Fruit fly (Drosophila melanogaster) whole organism, embryonic: ENCODE results near the gene DIP-alpha.

Experiments
- Atf6 ChIP-seq: fragments of 200-800 bp; sonication (Bioruptor generic); IDR thresholded peaks from 2 replicates; pipeline ENCODE4 v1.3.6; 2022; ENCODE audit warnings: missing biosample characterization, missing genetic modification characterization
- Bgb ChIP-seq: fragments of 200-800 bp; sonication (Bioruptor generic); IDR thresholded peaks from 2 replicates; pipeline ENCODE4 v1.3.6; 2022; ENCODE audit warnings: missing biosample characterization, missing genetic modification characterization; ENCODE audit not compliant: partially characterized antibody
- CG1024 ChIP-seq: fragments of 200-800 bp; sonication (Bioruptor generic); IDR thresholded peaks from 2 replicates; pipeline ENCODE4 v1.3.6; 2022; ENCODE audit warnings: missing biosample characterization, missing genetic modification characterization
- CG10274 ChIP-seq: fragments of 200-800 bp; sonication (Bioruptor generic); optimal IDR thresholded peaks from 3 replicates; lab custom pipeline; 2017; ENCODE audit warnings: missing biosample characterization, mild to moderate bottlenecking, missing genetic modification characterization
- CG10543 ChIP-seq: fragments of 200-800 bp; sonication (Bioruptor generic); optimal IDR thresholded peaks from 3 replicates; lab custom pipeline; 2017; ENCODE audit warnings: missing biosample characterization, mild to moderate bottlenecking, missing genetic modification characterization, moderate library complexity
- CG12236 ChIP-seq: fragments of 200-800 bp; sonication (Bioruptor generic); optimal IDR thresholded peaks from 2 replicates; lab custom pipeline; 2016; ENCODE audit warnings: missing biosample characterization, missing genetic modification characterization
- CG17361 ChIP-seq: fragments of 200-800 bp; sonication (Bioruptor generic); IDR thresholded peaks from 3 replicates; pipeline ENCODE4 v1.3.6; 2022; ENCODE audit warnings: missing biosample characterization, missing genetic modification characterization
- CG18262 ChIP-seq: fragments of 200-800 bp; optimal IDR thresholded peaks from 3 replicates; lab custom pipeline; 2019; ENCODE audit warnings: missing biosample characterization, mild to moderate bottlenecking, missing genetic modification characterization, moderate library complexity
- CG18476 ChIP-seq: fragments of 200-800 bp; sonication (Bioruptor generic); optimal IDR thresholded peaks from 2 replicates; lab custom pipeline; 2016; ENCODE audit warnings: missing biosample characterization, mild to moderate bottlenecking, missing genetic modification characterization
- CG2202 ChIP-seq: fragments of 200-800 bp; sonication (Bioruptor generic); optimal IDR thresholded peaks from 2 replicates; lab custom pipeline; 2018; ENCODE audit warnings: missing biosample characterization, mild to moderate bottlenecking, missing genetic modification characterization
- CG3065 ChIP-seq: fragments of 200-800 bp; sonication (Bioruptor generic); optimal IDR thresholded peaks from 2 replicates; lab custom pipeline; 2016; ENCODE audit warnings: missing biosample characterization, missing genetic modification characterization
- CG31388 ChIP-seq: fragments of 200-800 bp; sonication (Bioruptor generic); optimal IDR thresholded peaks from 2 replicates; lab custom pipeline; 2016; ENCODE audit warnings: missing biosample characterization, missing genetic modification characterization
- CG34376 ChIP-seq: fragments of 200-800 bp; sonication (Bioruptor generic); optimal IDR thresholded peaks from 2 replicates; lab custom pipeline; 2018; ENCODE audit warnings: missing biosample characterization, mild to moderate bottlenecking, missing genetic modification characterization
- CG34422 ChIP-seq: fragments of 200-800 bp; sonication (Bioruptor generic); IDR thresholded peaks from 3 replicates; pipeline ENCODE4 v1.3.6; 2022; ENCODE audit warnings: missing biosample characterization, missing genetic modification characterization
- CG3726 ChIP-seq: fragments of 200-800 bp; sonication (Bioruptor generic); IDR thresholded peaks from 3 replicates; pipeline ENCODE4, ENCODE4 v1.3.6; 2022; ENCODE audit warnings: missing biosample characterization, missing genetic modification characterization
- CG4617 ChIP-seq: fragments of 200-800 bp; sonication (Bioruptor generic); optimal IDR thresholded peaks from 3 replicates; lab custom pipeline; 2016; ENCODE audit warnings: missing biosample characterization, missing genetic modification characterization, borderline replicate concordance
- CG5245 ChIP-seq: fragments of 200-800 bp; sonication (Bioruptor generic); optimal IDR thresholded peaks from 3 replicates; lab custom pipeline; 2016; ENCODE audit warnings: missing biosample characterization, missing genetic modification characterization
- CG6683 ChIP-seq: fragments of 200-800 bp; sonication (Bioruptor generic); optimal IDR thresholded peaks from 2 replicates; lab custom pipeline; 2017; ENCODE audit warnings: missing biosample characterization, mild to moderate bottlenecking, missing genetic modification characterization, missing genetic modification reagents
- CG9215 ChIP-seq: fragments of 200-800 bp; sonication (Bioruptor generic); IDR thresholded peaks from 2 replicates; pipeline ENCODE4 v1.3.6; 2022; ENCODE audit warnings: missing biosample characterization, missing genetic modification characterization
- D19A ChIP-seq: fragments of 200-800 bp; optimal IDR thresholded peaks from 3 replicates; lab custom pipeline; 2019; ENCODE audit warnings: missing biosample characterization, mild to moderate bottlenecking, missing genetic modification characterization, moderate library complexity
- Dip2 ChIP-seq: fragments of 200-800 bp; sonication (Bioruptor generic); IDR thresholded peaks from 2 replicates; pipeline ENCODE4 v1.3.6; 2022; ENCODE audit warnings: missing biosample characterization, missing genetic modification characterization
- Dll ChIP-seq: fragments of 200-800 bp; sonication (Bioruptor generic); IDR thresholded peaks from 4 replicates; pipeline ENCODE4 v1.3.6; 2022; ENCODE audit warnings: missing biosample characterization, missing genetic modification characterization; ENCODE audit not compliant: partially characterized antibody
- Dp ChIP-seq: fragments of 200-800 bp; sonication (Bioruptor generic); optimal IDR thresholded peaks from 2 replicates; lab custom pipeline; 2018; ENCODE audit warnings: missing biosample characterization, mild to moderate bottlenecking, missing genetic modification characterization, moderate library complexity
- Fer2 ChIP-seq: fragments of 200-800 bp; sonication (Bioruptor generic); optimal IDR thresholded peaks from 2 replicates; lab custom pipeline; 2018; ENCODE audit warnings: missing biosample characterization, mild to moderate bottlenecking, missing genetic modification characterization, moderate library complexity
- Fer3 ChIP-seq: fragments of 200-800 bp; sonication (Bioruptor generic); optimal IDR thresholded peaks from 2 replicates; lab custom pipeline; 2018; ENCODE audit warnings: missing biosample characterization, mild to moderate bottlenecking, missing genetic modification characterization, moderate library complexity
- H2.0 ChIP-seq: fragments of 200-800 bp; sonication (Bioruptor generic); IDR thresholded peaks from 2 replicates; pipeline ENCODE4 v1.3.6; 2022; ENCODE audit warnings: missing biosample characterization, missing genetic modification characterization
- Hmx ChIP-seq: fragments of 200-800 bp; sonication (Bioruptor generic); optimal IDR thresholded peaks from 2 replicates; lab custom pipeline; 2016; ENCODE audit warnings: missing biosample characterization, missing genetic modification characterization
- Hr39 ChIP-seq: fragments of >200 bp; optimal IDR thresholded peaks from 2 replicates; lab custom pipeline; 2017
- Six4 ChIP-seq: fragments of 200-800 bp; sonication (Bioruptor generic); optimal IDR thresholded peaks from 2 replicates; lab custom pipeline; 2016; ENCODE audit warnings: missing biosample characterization, missing genetic modification characterization
- Sry-β ChIP-seq: fragments of 200-800 bp; sonication (Bioruptor generic); optimal IDR thresholded peaks from 2 replicates; lab custom pipeline; 2018; ENCODE audit warnings: missing biosample characterization, mild to moderate bottlenecking, missing genetic modification characterization, moderate library complexity
- Stat92E ChIP-seq, 3 experiments: fragments of >200 bp in 2 of 3; fragments of 200-800 bp in 1 of 3; sonication (Bioruptor generic) in 1 of 3; optimal IDR thresholded peaks; 2 replicates each; lab custom pipeline; 2017 to 2019; ENCODE audit warnings: missing biosample characterization in 3 of 3, missing genetic modification characterization in 3 of 3, mild to moderate bottlenecking in 1 of 3, moderate library complexity in 1 of 3
- Taf1 ChIP-seq: fragments of 200-800 bp; sonication (Bioruptor generic); IDR thresholded peaks from 2 replicates; pipeline ENCODE4 v1.3.6; 2022; ENCODE audit warnings: missing biosample characterization, missing genetic modification characterization
- Usf ChIP-seq: fragments of 200-800 bp; sonication (Bioruptor generic); optimal IDR thresholded peaks from 2 replicates; lab custom pipeline; 2017; ENCODE audit warnings: missing genotype, missing biosample characterization, missing genetic modification characterization
- al ChIP-seq: fragments of 200-800 bp; sonication (Bioruptor generic); IDR thresholded peaks from 2 replicates; pipeline ENCODE4 v1.3.6; 2022; ENCODE audit warnings: missing biosample characterization, missing genetic modification characterization
- cad ChIP-seq: fragments of >200 bp; optimal IDR thresholded peaks from 2 replicates; lab custom pipeline; 2017; ENCODE audit warnings: missing biosample characterization, missing genetic modification characterization
- crol ChIP-seq: fragments of 200-800 bp; sonication (Bioruptor generic); IDR thresholded peaks from 2 replicates; pipeline ENCODE4 v1.3.6; 2022; ENCODE audit warnings: missing biosample characterization, missing genetic modification characterization
- crp ChIP-seq, 2 experiments: fragments of 200-800 bp; sonication (Bioruptor generic); optimal IDR thresholded peaks; 2 replicates in 1 of 2; 3 replicates in 1 of 2; lab custom pipeline; 2017; ENCODE audit warnings: missing biosample characterization in 2 of 2, missing genetic modification characterization in 2 of 2, mild to moderate bottlenecking in 1 of 2, moderate library complexity in 1 of 2
- dpn ChIP-seq, 2 experiments: fragments of 200-800 bp; sonication (Bioruptor generic); optimal IDR thresholded peaks; 3 replicates each; lab custom pipeline; 2016; ENCODE audit warnings: missing biosample characterization in 2 of 2, missing genetic modification characterization in 2 of 2
- dysf ChIP-seq: fragments of 200-800 bp; sonication (Bioruptor generic); IDR thresholded peaks from 3 replicates; pipeline ENCODE4 v1.3.6; 2022; ENCODE audit warnings: missing biosample characterization, missing genetic modification characterization
- eve ChIP-seq, 2 experiments: fragments of >200 bp; optimal IDR thresholded peaks; 2 replicates each; lab custom pipeline; 2017; ENCODE audit warnings: missing biosample characterization in 2 of 2, missing genetic modification characterization in 2 of 2
- fd96Cb ChIP-seq: fragments of 200-800 bp; sonication (Bioruptor generic); optimal IDR thresholded peaks from 2 replicates; lab custom pipeline; 2018; ENCODE audit warnings: missing biosample characterization, mild to moderate bottlenecking, missing genetic modification characterization, moderate library complexity
- inv ChIP-seq: fragments of 200-800 bp; sonication (Bioruptor generic); IDR thresholded peaks from 2 replicates; pipeline ENCODE4 v1.3.6; 2022; ENCODE audit warnings: missing biosample characterization, missing genetic modification characterization; ENCODE audit not compliant: partially characterized antibody
- jigr1 ChIP-seq: fragments of 200-800 bp; sonication (Bioruptor generic); IDR thresholded peaks from 3 replicates; pipeline ENCODE4 v1.3.6; 2022; ENCODE audit warnings: missing biosample characterization, missing genetic modification characterization
- jing ChIP-seq: fragments of 200-800 bp; sonication (Bioruptor generic); optimal IDR thresholded peaks from 2 replicates; lab custom pipeline; 2018; ENCODE audit warnings: missing biosample characterization, mild to moderate bottlenecking, missing genetic modification characterization
- p53 ChIP-seq: fragments of 200-800 bp; sonication (Bioruptor generic); optimal IDR thresholded peaks from 2 replicates; lab custom pipeline; 2016; ENCODE audit warnings: missing biosample characterization, missing genetic modification characterization
- sob ChIP-seq: fragments of 200-800 bp; sonication (Bioruptor generic); IDR thresholded peaks from 2 replicates; pipeline ENCODE4 v1.3.6; 2022; ENCODE audit warnings: missing biosample characterization, missing genetic modification characterization
- tup ChIP-seq: fragments of 200-800 bp; sonication (Bioruptor generic); optimal IDR thresholded peaks from 2 replicates; lab custom pipeline; 2016; ENCODE audit warnings: missing biosample characterization, mild to moderate bottlenecking, missing genetic modification characterization, moderate library complexity
- twi ChIP-seq: fragments of 200-800 bp; optimal IDR thresholded peaks from 2 replicates; lab custom pipeline; 2019; ENCODE audit warnings: missing biosample characterization, mild to moderate bottlenecking, missing genetic modification characterization, moderate library complexity
- unpg ChIP-seq: fragments of 200-800 bp; sonication (Bioruptor generic); optimal IDR thresholded peaks from 3 replicates; lab custom pipeline; 2018; ENCODE audit warnings: missing biosample characterization, mild to moderate bottlenecking, missing genetic modification characterization, moderate library complexity

DIP-alpha gene

DNA sequence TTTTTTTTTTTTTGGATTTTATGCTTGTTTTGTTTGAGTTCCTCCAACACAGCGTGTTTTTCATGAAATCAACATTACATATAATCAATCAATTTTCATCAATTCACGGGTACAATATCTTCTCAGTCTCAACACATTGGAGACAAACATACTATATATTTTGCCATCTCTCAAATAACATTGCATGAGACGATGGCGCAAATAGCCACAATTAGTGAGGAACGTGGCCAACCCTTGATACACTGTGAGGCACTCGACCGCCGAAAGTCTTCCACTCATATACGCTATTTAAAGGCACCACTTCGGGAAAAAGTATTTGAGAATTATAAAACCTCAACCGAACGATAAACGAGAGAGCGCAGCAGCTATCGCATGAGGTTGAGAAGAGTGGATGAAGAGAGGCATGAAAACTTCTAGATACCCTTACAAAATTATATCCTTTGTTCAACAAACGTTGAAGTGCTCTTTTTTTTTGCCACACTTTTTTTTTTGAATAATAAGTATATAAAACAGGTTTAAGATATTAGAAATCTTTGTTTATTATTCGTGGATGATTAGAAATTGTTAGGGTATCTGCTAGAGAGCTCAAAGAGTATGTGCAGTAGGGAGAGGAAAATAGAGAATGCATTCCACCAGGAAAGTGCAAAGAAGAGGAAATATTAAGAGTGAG lies 25.5 kb downstream of the DIP-alpha start (continued):
- TF ChIP-seq CG10274 (GFP tag; lab: Kevin White, UChicago) (peak; percentile 35), CG6683 (GFP tag; lab: Kevin White, UChicago) (peak; percentile 54), Hr39 (lab: Kevin White, UChicago) (no peak), CG10543 (no peak), CG18476 (GFP tag; lab: Kevin White, UChicago) (peak; percentile 81), crp (GFP tag; optimal IDR thresholded peaks at IDR 0.05; lab: Kevin White, UChicago) (peak in 1 of 2 experiments; percentile 44), jigr1 (GFP tag; lab: Robert Waterston, UW) (0 out of 3 replicates have a peak, but pooled peaks have one; percentile 28), CG31388 (GFP tag; lab: Kevin White, UChicago) (peak; percentile 60), Sry-β (GFP tag; lab: Kevin White, UChicago) (peak; percentile 32), inv (GFP tag; lab: Robert Waterston, UW) (no peak), CG3726 (GFP tag; lab: Robert Waterston, UW) (peak; percentile 74; the same call in 1 of the 3 replicates), dysf (peak; percentile 78), H2.0 (GFP tag; lab: Robert Waterston, UW) (peak; percentile 85), CG5245 (GFP tag; lab: Kevin White, UChicago) (peak; percentile 77), CG2202 (tag; lab: Kevin White, UChicago) (peak; percentile 87), Usf (GFP tag; lab: Kevin White, UChicago) (peak; percentile 45), Bgb (GFP tag; lab: Robert Waterston, UW) (peak; percentile 58; the same call in 1 of the 2 replicates), Six4 (peak; percentile 76), Taf1 (GFP tag; lab: Robert Waterston, UW) (no peak), al (GFP tag; lab: Robert Waterston, UW) (0 out of 2 replicates have a peak, but pooled peaks have one; percentile 16), dpn (GFP tag; optimal IDR thresholded peaks at IDR 0.05; lab: Kevin White, UChicago) (peak; percentile 15 to 78), CG3065 (GFP tag; lab: Kevin White, UChicago) (peak; percentile 54), tup (GFP tag; lab: Kevin White, UChicago) (no peak), CG34422 (GFP tag; lab: Robert Waterston, UW) (peak; percentile 46; the same call in 2 of the 3 replicates), Atf6 (GFP tag; lab: Robert Waterston, UW) (peak; percentile 54; the same call in 1 of the 2 replicates), fd96Cb (tag; lab: Kevin White, UChicago) (peak; percentile 93), CG1024 (GFP tag; lab: Robert Waterston, UW) (peak; percentile 82), CG9215 (GFP tag; lab: Robert Waterston, UW) (no peak), CG34376 (GFP tag; lab: Kevin White, UChicago) (no peak), Stat92E (GFP tag; optimal IDR thresholded peaks at IDR 0.05; lab: Kevin White, UChicago) (peak in 1 of 3 experiments; percentile 86), twi (peak; percentile 70), Hmx (no peak), CG18262 (peak; percentile 94), p53 (GFP tag; lab: Kevin White, UChicago) (no peak), CG12236 (GFP tag; lab: Kevin White, UChicago) (peak; percentile 62), cad (GFP tag; lab: Kevin White, UChicago) (no peak), Dip2 (no peak), sob (GFP tag; lab: Robert Waterston, UW) (peak; percentile 73), Fer3 (tag; lab: Kevin White, UChicago) (peak; percentile 75), CG17361 (peak; percentile 68), eve (GFP tag; optimal IDR thresholded peaks at IDR 0.05; lab: Kevin White, UChicago) (peak in 1 of 2 experiments; percentile 75), CG4617 (GFP tag; lab: Kevin White, UChicago) (peak; percentile 35), Dll (GFP tag; lab: Robert Waterston, UW) (peak; percentile 25; the same call in 1 of the 4 replicates), Fer2 (tag; lab: Kevin White, UChicago) (peak; percentile 11), jing (GFP tag; lab: Kevin White, UChicago) (peak; percentile 69), crol (GFP tag; lab: Robert Waterston, UW) (peak; percentile 46; the same call in 1 of the 2 replicates), unpg (GFP tag; lab: Kevin White, UChicago) (peak; percentile 94), D19A (tag; lab: Kevin White, UChicago) (peak; percentile 100), Dp (no peak)
